Fruit fly (Drosophila melanogaster): ENCODE results near the gene Drsl3.

Gene Drsl3

dm6 chr3L:3319992-3320732, 5.4 kb downstream of the Drsl3 start (continued):
- peak; percentile 5; the same call in 1 of the 2 replicates for TF ChIP-seq CG11247 (GFP tag; IDR thresholded peaks at IDR 0.05)
- no peak for TF ChIP-seq CG4360 (GFP tag; IDR thresholded peaks at IDR 0.05)
- no peak for TF ChIP-seq CG4424 (GFP tag; optimal IDR thresholded peaks at IDR 0.05)
- TF ChIP-seq Side (GFP tag; optimal IDR thresholded peaks at IDR 0.05), result peak; percentile 7
- no peak for TF ChIP-seq tio (GFP tag; optimal IDR thresholded peaks at IDR 0.05)
- no peak for TF ChIP-seq CG8478 (optimal IDR thresholded peaks at IDR 0.05)
- peak; percentile 78 for TF ChIP-seq ftz-f1 (GFP tag; optimal IDR thresholded peaks at IDR 0.05)
- TF ChIP-seq slp2 (GFP tag; optimal IDR thresholded peaks at IDR 0.05), result no peak
- TF ChIP-seq CG11696 (GFP tag; IDR thresholded peaks at IDR 0.05), result no peak
- TF ChIP-seq CG17361 (GFP tag; IDR thresholded peaks at IDR 0.05), result no peak
- TF ChIP-seq Hr78 (GFP tag; optimal IDR thresholded peaks at IDR 0.05), result peak in 1 of 2 experiments; percentile 97
- no peak for TF ChIP-seq ken (GFP tag; IDR thresholded peaks at IDR 0.05)
- TF ChIP-seq p53 (GFP tag; optimal IDR thresholded peaks at IDR 0.05), result no peak
- TF ChIP-seq CG11456 (GFP tag; IDR thresholded peaks at IDR 0.05), result no peak; the same call in 2 of the 3 replicates
- no peak for TF ChIP-seq gro (GFP tag; optimal IDR thresholded peaks at IDR 0.05)
- TF ChIP-seq zen (tag; optimal IDR thresholded peaks at IDR 0.05), result no peak
- no peak for TF ChIP-seq bcd (GFP tag; optimal IDR thresholded peaks at IDR 0.05)
- TF ChIP-seq CG1792 (GFP tag; optimal IDR thresholded peaks at IDR 0.05), result no peak
- TF ChIP-seq usp (GFP tag; optimal IDR thresholded peaks at IDR 0.05), result no peak
- 0 out of 3 replicates have a peak, but pooled peaks have one; percentile 12 for TF ChIP-seq CG3726 (GFP tag; IDR thresholded peaks at IDR 0.05)
- no peak for TF ChIP-seq GATAe (GFP tag; conservative IDR thresholded peaks at IDR 0.05)
- no peak for TF ChIP-seq shn (GFP tag; optimal IDR thresholded peaks at IDR 0.05)
- no peak for TF ChIP-seq CTCF (GFP tag; optimal IDR thresholded peaks at IDR 0.05)
- no peak for TF ChIP-seq CG9437 (GFP tag; optimal IDR thresholded peaks at IDR 0.05)
- no peak for TF ChIP-seq Chrac-16 (GFP tag; optimal IDR thresholded peaks at IDR 0.05)
- TF ChIP-seq pros (GFP tag; optimal IDR thresholded peaks at IDR 0.05), result no peak
- no peak for TF ChIP-seq CG5245 (GFP tag; optimal IDR thresholded peaks at IDR 0.05)
- TF ChIP-seq sim (GFP tag; IDR thresholded peaks at IDR 0.05), result no peak
- TF ChIP-seq CG16863 (GFP tag; optimal IDR thresholded peaks at IDR 0.05), result no peak
- no peak for TF ChIP-seq CG7928 (GFP tag; optimal IDR thresholded peaks at IDR 0.05)
- peak; percentile 17 for TF ChIP-seq Fer3 (tag; optimal IDR thresholded peaks at IDR 0.05)
- TF ChIP-seq CG15696 (tag; optimal IDR thresholded peaks at IDR 0.05), result no peak
- TF ChIP-seq CG3065 (GFP tag; optimal IDR thresholded peaks at IDR 0.05), result no peak
- peak; percentile 10 for TF ChIP-seq jumu (GFP tag; optimal IDR thresholded peaks at IDR 0.05)
- TF ChIP-seq CG14710 (tag; optimal IDR thresholded peaks at IDR 0.05), result no peak
- TF ChIP-seq ac (GFP tag; optimal IDR thresholded peaks at IDR 0.05), result no peak
- TF ChIP-seq CG2712 (tag; optimal IDR thresholded peaks at IDR 0.05), result no peak
- no peak for TF ChIP-seq ttk (GFP tag; IDR thresholded peaks at IDR 0.05)
- TF ChIP-seq Eip74EF (GFP tag; optimal IDR thresholded peaks at IDR 0.05), result peak in 1 of 2 experiments; percentile 58
- no peak for TF ChIP-seq cas (GFP tag; IDR thresholded peaks at IDR 0.05)
- no peak for TF ChIP-seq gce (GFP tag; IDR thresholded peaks at IDR 0.05)
- no peak for TF ChIP-seq Atf-2 (GFP tag; optimal IDR thresholded peaks at IDR 0.05)
- no peak for TF ChIP-seq CG17568 (GFP tag; optimal IDR thresholded peaks at IDR 0.05)
- no peak for TF ChIP-seq CG34224 (GFP tag; IDR thresholded peaks at IDR 0.05; ENCODE audit: partially characterized antibody)
- TF ChIP-seq sr (GFP tag; IDR thresholded peaks at IDR 0.05), result no peak
- TF ChIP-seq Nf-YB (GFP tag; optimal IDR thresholded peaks at IDR 0.05), result no peak
- no peak for TF ChIP-seq YL-1 (GFP tag; optimal IDR thresholded peaks at IDR 0.05)
- 0 out of 2 replicates have a peak, but pooled peaks have one; percentile 18 for TF ChIP-seq sisA (GFP tag; IDR thresholded peaks at IDR 0.05)
- TF ChIP-seq CG30403 (GFP tag; optimal IDR thresholded peaks at IDR 0.05), result peak; percentile 22
- no peak for TF ChIP-seq CG15479 (GFP tag; optimal IDR thresholded peaks at IDR 0.05)
- TF ChIP-seq onecut (GFP tag; IDR thresholded peaks at IDR 0.05), result peak; percentile 15; the same call in 1 of the 2 replicates
